Fruit fly (Drosophila melanogaster) Kc167 (cell line): ENCODE data around the gene Or88a.

Source experiments
- psq ChIP-seq: fragments of >200 bp; optimal IDR thresholded peaks from 2 replicates; lab custom pipeline; 2017; ENCODE audit warnings: missing external identifiers
- ttk ChIP-seq: sonication (Bioruptor generic); optimal IDR thresholded peaks from 2 replicates; lab custom pipeline; 2017; ENCODE audit warnings: missing external identifiers

DNA sequence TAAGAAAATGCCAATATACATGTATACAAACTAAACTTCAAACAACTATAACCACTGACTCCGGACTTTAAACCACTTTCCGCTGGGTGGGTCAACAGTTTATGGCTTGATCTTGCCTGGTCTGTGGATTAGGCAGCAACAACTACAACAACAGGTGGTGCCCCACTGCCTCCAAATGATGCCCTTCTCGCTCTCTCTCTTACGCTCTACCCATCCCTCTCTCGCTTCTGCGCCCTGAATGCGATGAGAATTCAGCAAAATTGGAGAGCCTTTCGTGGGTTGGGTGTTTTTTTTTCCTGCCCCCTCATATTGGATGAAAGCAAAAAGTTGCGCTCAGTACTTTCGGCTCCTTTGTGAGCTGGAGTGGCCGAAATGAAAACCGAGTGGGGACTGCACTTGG lies 31.7 kb downstream of the Or88a start:
- no peak for TF ChIP-seq psq (lab: Kevin White, UChicago)
- TF ChIP-seq ttk = no peak
